5 worm cellular contexts compared by ENCODE assay signal in the genomic region with DNA sequence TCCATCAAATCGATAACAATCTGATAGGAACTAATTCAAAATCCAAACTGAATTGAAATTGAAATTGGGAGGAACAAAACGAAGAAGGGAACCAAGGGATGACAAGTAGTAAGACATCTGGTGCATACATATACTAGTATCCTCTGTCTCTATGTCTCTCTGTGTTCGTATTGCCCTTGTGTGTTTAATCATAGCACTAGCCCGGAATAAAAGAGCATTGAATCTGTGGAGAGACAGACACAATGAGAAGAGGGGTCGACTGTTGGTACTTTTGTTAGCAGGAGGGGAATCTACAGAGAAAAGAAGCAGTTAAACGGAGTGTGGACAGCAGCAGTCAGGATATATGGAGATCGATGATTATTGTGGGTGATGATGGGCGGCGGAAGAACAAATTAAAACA.
TF ChIP-seq lines count a peak whose summit lies in the region.

No protein-coding gene starts in this region.

TF ChIP-seq in whole organism, L1 larva, 84 proteins besides CTCF, POLR2A, EP300 and RAD21:
- peak; percentile 20 for TF ChIP-seq rnt-1 (tag; optimal IDR thresholded peaks at IDR 0.05; lab: Kevin White, UChicago)
- TF ChIP-seq blmp-1 (tag; optimal IDR thresholded peaks at IDR 0.05; lab: Kevin White, UChicago): peak; percentile 44
- peak; percentile 15 for TF ChIP-seq dsc-1 (tag; optimal IDR thresholded peaks at IDR 0.05; lab: Kevin White, UChicago)
- no peak for TF ChIP-seq egl-27 (tag; optimal IDR thresholded peaks at IDR 0.05; lab: Kevin White, UChicago)
- no peak for TF ChIP-seq lin-15B (tag; optimal IDR thresholded peaks at IDR 0.05; lab: Kevin White, UChicago)
- no peak for TF ChIP-seq efl-3 (GFP tag; optimal IDR thresholded peaks at IDR 0.05; lab: Kevin White, UChicago)
- TF ChIP-seq dpl-1 (GFP tag; optimal IDR thresholded peaks at IDR 0.05; lab: Kevin White, UChicago): peak in 1 of 3 experiments; percentile 17
- peak; percentile 4 to 19 for TF ChIP-seq lsy-2 (tag; optimal IDR thresholded peaks at IDR 0.05; lab: Kevin White, UChicago)
- peak in 1 of 2 experiments; percentile 23 for TF ChIP-seq lin-35 (GFP tag; optimal IDR thresholded peaks at IDR 0.05; lab: Kevin White, UChicago)
- TF ChIP-seq mep-1 (tag; optimal IDR thresholded peaks at IDR 0.05; lab: Kevin White, UChicago): peak; percentile 65
- TF ChIP-seq snu-23 (GFP tag; optimal IDR thresholded peaks at IDR 0.05; lab: Kevin White, UChicago): peak; percentile 34
- TF ChIP-seq lin-14 (GFP tag; optimal IDR thresholded peaks at IDR 0.05; lab: Kevin White, UChicago): peak; percentile 58
- TF ChIP-seq efl-1 (optimal IDR thresholded peaks at IDR 0.05; lab: Kevin White, UChicago): peak in 1 of 2 experiments; percentile 16
- no peak for TF ChIP-seq efl-1 (GFP tag; optimal IDR thresholded peaks at IDR 0.05 in 1 of 2; lab: Kevin White, UChicago)
- no peak for TF ChIP-seq C34B4.2 (tag; optimal IDR thresholded peaks at IDR 0.05; lab: Kevin White, UChicago)
- no peak for TF ChIP-seq lin-39 (tag; optimal IDR thresholded peaks at IDR 0.05; lab: Kevin White, UChicago)
- no peak for TF ChIP-seq nhr-47 (tag; optimal IDR thresholded peaks at IDR 0.05; lab: Kevin White, UChicago)

TF ChIP-seq in whole organism, L3 larva, 47 proteins besides CTCF, POLR2A, EP300 and RAD21:
- peak; percentile 20 for TF ChIP-seq hmg-11 (tag; optimal IDR thresholded peaks at IDR 0.05; lab: Kevin White, UChicago)
- TF ChIP-seq zag-1 (tag; optimal IDR thresholded peaks at IDR 0.05; lab: Kevin White, UChicago): no peak
- TF ChIP-seq nhr-28 (tag; optimal IDR thresholded peaks at IDR 0.05; lab: Kevin White, UChicago): no peak
- TF ChIP-seq R02D3.7 (tag; optimal IDR thresholded peaks at IDR 0.05; lab: Kevin White, UChicago): no peak
TF ChIP-seq in whole organism, L3 larva: peak in this region for 1.

TF ChIP-seq in whole organism, early embryonic, 17 proteins besides CTCF, POLR2A, EP300 and RAD21:
- no peak for TF ChIP-seq aly-1 (tag; optimal IDR thresholded peaks at IDR 0.05; lab: Kevin White, UChicago)
- TF ChIP-seq hmg-4 (GFP tag; optimal IDR thresholded peaks at IDR 0.05; lab: Kevin White, UChicago): peak; percentile 32
- TF ChIP-seq flt-1 (GFP tag; IDR thresholded peaks at IDR 0.05; lab: Robert Waterston, UW): no peak
TF ChIP-seq in whole organism, early embryonic: peak in this region for 1.

TF ChIP-seq in whole organism, midembryonic, 9 proteins besides CTCF, POLR2A, EP300 and RAD21:
- TF ChIP-seq cog-1 (tag; optimal IDR thresholded peaks at IDR 0.05; lab: Kevin White, UChicago) (no peak), ztf-29 (GFP tag; IDR thresholded peaks at IDR 0.05; lab: Robert Waterston, UW) (peak; percentile 40; the same call in 1 of the 2 replicates), ztf-23 (GFP tag; IDR thresholded peaks at IDR 0.05; lab: Robert Waterston, UW) (0 out of 2 replicates have a peak, but pooled peaks have one; percentile 28), klf-2 (GFP tag; conservative IDR thresholded peaks at IDR 0.05; lab: Robert Waterston, UW) (no peak)

TF ChIP-seq in whole organism, young adult, 124 proteins besides CTCF, POLR2A, EP300 and RAD21:
- TF ChIP-seq hmg-1.2 (GFP tag; IDR thresholded peaks at IDR 0.05; lab: Robert Waterston, UW) (peak; percentile 63; the same call in 1 of the 2 replicates), nfyb-1 (GFP tag; IDR thresholded peaks at IDR 0.05; lab: Robert Waterston, UW) (0 out of 2 replicates have a peak, but pooled peaks have one; percentile 31), ZK185.1 (tag; optimal IDR thresholded peaks at IDR 0.05; lab: Kevin White, UChicago; ENCODE audit: poor library complexity, severe bottlenecking) (no peak)
